Worm (Caenorhabditis elegans): ENCODE data around the gene sde-2.

DNA sequence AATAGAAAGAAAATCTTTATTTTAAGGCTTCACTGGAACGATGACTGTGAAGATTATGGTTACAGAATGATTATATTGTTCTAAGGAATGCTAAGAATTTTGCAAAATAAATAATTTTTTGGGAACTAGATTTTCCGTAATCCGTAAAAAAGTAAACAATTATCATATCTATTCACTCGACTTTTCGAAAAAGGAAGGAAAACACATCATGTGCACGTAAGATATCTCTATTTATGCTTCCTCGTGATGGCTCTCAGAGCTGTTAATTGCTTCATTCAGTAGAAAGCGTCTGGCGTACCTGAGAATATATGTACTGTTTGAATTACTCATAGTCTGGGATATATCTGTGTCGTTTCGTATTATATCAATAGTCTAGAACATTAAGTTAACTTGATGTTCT, 7.6 kb upstream of the sde-2 start, which contains the start of gene srd-11:
- TF ChIP-seq pag-3 (tag; optimal IDR thresholded peaks at IDR 0.05; ENCODE audit: borderline replicate concordance) (no peak), T23F11.4 (GFP tag; optimal IDR thresholded peaks at IDR 0.05) (no peak)

Measured in whole organism, late embryonic.